Worm (Caenorhabditis elegans) whole organism, L4/young adult: ENCODE measurements around the gene srpa-72.

ENCODE experiments used
- dao-5 ChIP-seq: sonication (generic microtip); optimal IDR thresholded peaks from 2 replicates; lab custom pipeline; 2016; ENCODE audit warnings: missing genotype, missing genetic modification characterization, moderate library complexity, missing compliant biosample characterization
- him-1 ChIP-seq: sonication (generic microtip); optimal IDR thresholded peaks from 2 replicates; lab custom pipeline; 2016; ENCODE audit warnings: missing genotype, missing genetic modification reagents, missing genetic modification characterization, missing compliant biosample characterization

- no peak for TF ChIP-seq him-1
- TF ChIP-seq dao-5 (tag; lab: Kevin White, UChicago): no peak
Measured at ce11 chrII:2791693-2792092, 4.4 kb downstream of the srpa-72 start.
